Fruit fly (Drosophila melanogaster): Measurements from ENCODE around the gene CG9541.

The CG9541 gene

dm6 chr2L:8951184-8951934 lies 23.9 kb downstream of the CG9541 start, which contains the start of gene C1GalTA (continued):
- TF ChIP-seq Deaf1 (tag; optimal IDR thresholded peaks at IDR 0.05), result peak; percentile 93
- peak in 1 of 3 experiments; percentile 99 for TF ChIP-seq Stat92E (GFP tag; optimal IDR thresholded peaks at IDR 0.05)
- TF ChIP-seq org-1 (GFP tag; optimal IDR thresholded peaks at IDR 0.05), result peak; percentile 95
- peak; percentile 98 for TF ChIP-seq Oli (tag; optimal IDR thresholded peaks at IDR 0.05)
- TF ChIP-seq Dip3 (GFP tag; optimal IDR thresholded peaks at IDR 0.05), result peak; percentile 50
- TF ChIP-seq HmgD (GFP tag; optimal IDR thresholded peaks at IDR 0.05), result no peak
- peak; percentile 86 for TF ChIP-seq Ravus (GFP tag; IDR thresholded peaks at IDR 0.05)
- no peak for TF ChIP-seq fu2 (GFP tag; optimal IDR thresholded peaks at IDR 0.05)
- TF ChIP-seq CG2678 (tag; optimal IDR thresholded peaks at IDR 0.05), result peak; percentile 100
- peak; percentile 55 for TF ChIP-seq dm (GFP tag; optimal IDR thresholded peaks at IDR 0.05)
- peak; percentile 98 for TF ChIP-seq salm (tag; optimal IDR thresholded peaks at IDR 0.05)
- peak; percentile 95 for TF ChIP-seq CG8290 (GFP tag; optimal IDR thresholded peaks at IDR 0.05)
- peak in 1 of 2 experiments; percentile 19 for TF ChIP-seq CG8290 (tag; optimal IDR thresholded peaks at IDR 0.05)
- peak; percentile 64 for TF ChIP-seq grn (GFP tag; optimal IDR thresholded peaks at IDR 0.05)
- peak; percentile 98 for TF ChIP-seq CG1233 (GFP tag; optimal IDR thresholded peaks at IDR 0.05)
- TF ChIP-seq onecut (GFP tag; IDR thresholded peaks at IDR 0.05), result peak; percentile 89
- TF ChIP-seq Hr39 (optimal IDR thresholded peaks at IDR 0.05), result no peak
- TF ChIP-seq Sry-β (GFP tag; optimal IDR thresholded peaks at IDR 0.05), result peak; percentile 59
- peak; percentile 93 for TF ChIP-seq gsb (GFP tag; IDR thresholded peaks at IDR 0.05)
- TF ChIP-seq Ssrp (tag; optimal IDR thresholded peaks at IDR 0.05), result peak; percentile 98
- peak; percentile 98 for TF ChIP-seq CG6689 (GFP tag; IDR thresholded peaks at IDR 0.05)
- TF ChIP-seq ind (GFP tag; optimal IDR thresholded peaks at IDR 0.05), result peak; percentile 94
- TF ChIP-seq phol (tag; optimal IDR thresholded peaks at IDR 0.05), result peak; percentile 99
- peak; percentile 100 for TF ChIP-seq CG17361 (GFP tag; IDR thresholded peaks at IDR 0.05)
- peak; percentile 97 for TF ChIP-seq nom (GFP tag; optimal IDR thresholded peaks at IDR 0.05)
- TF ChIP-seq CG30403 (GFP tag; optimal IDR thresholded peaks at IDR 0.05), result peak; percentile 97
- TF ChIP-seq CG5953 (GFP tag; IDR thresholded peaks at IDR 0.05), result peak; percentile 84; the same call in 1 of the 2 replicates
- TF ChIP-seq Rfx (GFP tag; IDR thresholded peaks at IDR 0.05), result peak; percentile 94
- peak; percentile 94 for TF ChIP-seq CG16815 (GFP tag; optimal IDR thresholded peaks at IDR 0.05)
- TF ChIP-seq Hey (tag; optimal IDR thresholded peaks at IDR 0.05), result peak; percentile 77
- TF ChIP-seq CG3838 (GFP tag; optimal IDR thresholded peaks at IDR 0.05), result no peak
- peak; percentile 79 to 92 for TF ChIP-seq Trl (optimal IDR thresholded peaks at IDR 0.05)
- peak; percentile 67 for TF ChIP-seq Trl (GFP tag; optimal IDR thresholded peaks at IDR 0.05)
- TF ChIP-seq klu (GFP tag; IDR thresholded peaks at IDR 0.05), result peak; percentile 96
- peak; percentile 94 for TF ChIP-seq scrt (GFP tag; optimal IDR thresholded peaks at IDR 0.05)
- TF ChIP-seq jing (GFP tag; optimal IDR thresholded peaks at IDR 0.05), result peak; percentile 67
- peak; percentile 67 for TF ChIP-seq pho (GFP tag; optimal IDR thresholded peaks at IDR 0.05)
- TF ChIP-seq CG34224 (GFP tag; IDR thresholded peaks at IDR 0.05; ENCODE audit: partially characterized antibody), result no peak
- no peak for TF ChIP-seq pfk (GFP tag; optimal IDR thresholded peaks at IDR 0.05)
- TF ChIP-seq CG16779 (GFP tag; IDR thresholded peaks at IDR 0.05), result no peak
- TF ChIP-seq zfh2 (GFP tag; optimal IDR thresholded peaks at IDR 0.05), result peak; percentile 73
- peak; percentile 57 for TF ChIP-seq Mad (GFP tag; optimal IDR thresholded peaks at IDR 0.05)
- TF ChIP-seq Gsc (GFP tag; IDR thresholded peaks at IDR 0.05), result no peak
- peak; percentile 58 for TF ChIP-seq disco-r (GFP tag; optimal IDR thresholded peaks at IDR 0.05)
- TF ChIP-seq CG7357 (GFP tag; IDR thresholded peaks at IDR 0.05), result peak; percentile 91
- TF ChIP-seq CG14050 (GFP tag; IDR thresholded peaks at IDR 0.05), result peak; percentile 79
- peak; percentile 38 for TF ChIP-seq wek (GFP tag; optimal IDR thresholded peaks at IDR 0.05)
- peak; percentile 99 for TF ChIP-seq CG7839 (tag; optimal IDR thresholded peaks at IDR 0.05)
- peak; percentile 87 for TF ChIP-seq Ada2b (GFP tag; IDR thresholded peaks at IDR 0.05)
- peak; percentile 97 for TF ChIP-seq CG12104 (GFP tag; optimal IDR thresholded peaks at IDR 0.05)
- no peak for TF ChIP-seq CG4282 (GFP tag; optimal IDR thresholded peaks at IDR 0.05)

Data from whole organism, embryonic.